Fruit fly (Drosophila melanogaster): Measurements from ENCODE around the gene eIF2beta.
A peak's percentile ranks its signal among the peaks of the same experiment; 100 is the strongest.

The eIF2beta gene

dm6 chr3L:12530044-12530443 is 3.5 kb upstream of the eIF2beta start, which contains the start of gene nst (continued):
- TF ChIP-seq CG15514 (GFP tag; optimal IDR thresholded peaks at IDR 0.05) (peak; percentile 69), CG17361 (GFP tag; IDR thresholded peaks at IDR 0.05) (0 out of 3 replicates have a peak, but pooled peaks have one; percentile 13), Dref (GFP tag; IDR thresholded peaks at IDR 0.05) (peak; percentile 33; the same call in 1 of the 2 replicates)

dm6 chr3L:12529431-12530007 is 3.0 kb upstream of the eIF2beta start:
- TF ChIP-seq Antp (GFP tag; optimal IDR thresholded peaks at IDR 0.05) (no peak), D (optimal IDR thresholded peaks at IDR 0.05) (peak; percentile 57), D (GFP tag; optimal IDR thresholded peaks at IDR 0.05) (peak; percentile 52), pros (GFP tag; optimal IDR thresholded peaks at IDR 0.05) (no peak), CG11560 (tag; IDR thresholded peaks at IDR 0.05) (no peak), Sox100B (GFP tag; optimal IDR thresholded peaks at IDR 0.05) (peak; percentile 44), CG8281 (tag; optimal IDR thresholded peaks at IDR 0.05) (no peak), CG6683 (GFP tag; optimal IDR thresholded peaks at IDR 0.05) (peak; percentile 12), Ada2b (GFP tag; IDR thresholded peaks at IDR 0.05) (peak; percentile 56), CG32772 (GFP tag; IDR thresholded peaks at IDR 0.05) (peak; percentile 23; the same call in 1 of the 2 replicates), CG13424 (tag; optimal IDR thresholded peaks at IDR 0.05) (peak; percentile 44), Kr (GFP tag; optimal IDR thresholded peaks at IDR 0.05) (no peak), nau (GFP tag; optimal IDR thresholded peaks at IDR 0.05) (peak; percentile 59), Hey (tag; optimal IDR thresholded peaks at IDR 0.05) (no peak), br (optimal IDR thresholded peaks at IDR 0.05) (no peak), CG7928 (GFP tag; optimal IDR thresholded peaks at IDR 0.05) (no peak), CG1647 (GFP tag; optimal IDR thresholded peaks at IDR 0.05) (no peak), CG5245 (GFP tag; optimal IDR thresholded peaks at IDR 0.05) (peak; percentile 27), fd3F (GFP tag; optimal IDR thresholded peaks at IDR 0.05) (no peak), CG8089 (GFP tag; optimal IDR thresholded peaks at IDR 0.05) (peak; percentile 48), CG13123 (GFP tag; optimal IDR thresholded peaks at IDR 0.05) (no peak), gce (GFP tag; IDR thresholded peaks at IDR 0.05) (no peak), exex (tag; optimal IDR thresholded peaks at IDR 0.05) (no peak), CG2712 (tag; optimal IDR thresholded peaks at IDR 0.05) (peak; percentile 60), gro (GFP tag; optimal IDR thresholded peaks at IDR 0.05) (no peak), Dll (GFP tag; IDR thresholded peaks at IDR 0.05; ENCODE audit: partially characterized antibody) (no peak), CG14050 (GFP tag; IDR thresholded peaks at IDR 0.05) (peak; percentile 48; the same call in 1 of the 3 replicates), BEAF-32 (GFP tag; optimal IDR thresholded peaks at IDR 0.05) (no peak), Hand (GFP tag; optimal IDR thresholded peaks at IDR 0.05) (peak; percentile 4), lola (GFP tag; optimal IDR thresholded peaks at IDR 0.05) (peak in 1 of 3 experiments; percentile 38), CG10654 (GFP tag; optimal IDR thresholded peaks at IDR 0.05) (peak; percentile 5), kay (GFP tag; optimal IDR thresholded peaks at IDR 0.05) (peak; percentile 34), MBD-R2 (GFP tag; IDR thresholded peaks at IDR 0.05) (no peak), dimm (GFP tag; IDR thresholded peaks at IDR 0.05) (no peak), nerfin-1 (tag; optimal IDR thresholded peaks at IDR 0.05) (peak; percentile 49), usp (GFP tag; optimal IDR thresholded peaks at IDR 0.05) (no peak), CG15514 (GFP tag; optimal IDR thresholded peaks at IDR 0.05) (peak; percentile 9), dmrt11E (tag; optimal IDR thresholded peaks at IDR 0.05) (peak; percentile 42), trh (GFP tag; optimal IDR thresholded peaks at IDR 0.05) (no peak), Rfx (GFP tag; IDR thresholded peaks at IDR 0.05) (0 out of 2 replicates have a peak, but pooled peaks have one; percentile 24), prd (optimal IDR thresholded peaks at IDR 0.05) (no peak), prd (GFP tag; IDR thresholded peaks at IDR 0.05) (peak; percentile 53; the same call in 2 of the 3 replicates), CG30020 (tag; optimal IDR thresholded peaks at IDR 0.05) (no peak), Hr3 (GFP tag; optimal IDR thresholded peaks at IDR 0.05) (peak; percentile 10), Oli (tag; optimal IDR thresholded peaks at IDR 0.05) (peak; percentile 63), Mad (GFP tag; optimal IDR thresholded peaks at IDR 0.05) (peak; percentile 1), CG6689 (GFP tag; IDR thresholded peaks at IDR 0.05) (peak; percentile 46)
